Fruit fly (Drosophila melanogaster): ENCODE data around the gene CG4836.

The CG4836 gene

DNA sequence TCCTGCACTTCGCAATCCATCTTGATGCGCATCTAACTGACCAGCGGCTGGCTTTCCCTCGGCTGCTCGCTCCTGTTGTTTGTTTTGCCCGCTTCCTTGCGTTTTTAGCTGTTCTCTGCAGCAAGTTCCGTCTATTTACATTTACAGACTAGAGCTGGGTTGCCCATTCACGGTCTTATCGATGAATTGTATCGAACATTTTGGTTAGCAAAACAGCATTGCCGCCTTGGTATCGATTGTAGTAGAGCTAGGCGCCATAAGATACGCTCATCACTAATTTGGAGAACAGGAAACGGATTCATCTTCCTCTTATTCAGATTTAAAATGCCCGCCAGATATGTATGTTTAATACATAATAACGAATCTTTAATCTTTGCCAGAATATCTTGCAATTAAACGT, 22.2 kb downstream of the CG4836 start, which contains the start of gene Regnase-1 (continued):
- TF ChIP-seq CG17186 (GFP tag; optimal IDR thresholded peaks at IDR 0.05), result peak; percentile 95
- TF ChIP-seq prd (optimal IDR thresholded peaks at IDR 0.05), result no peak
- peak; percentile 62; the same call in 2 of the 3 replicates for TF ChIP-seq prd (GFP tag; IDR thresholded peaks at IDR 0.05)
- peak; percentile 90 for TF ChIP-seq CG8388 (GFP tag; optimal IDR thresholded peaks at IDR 0.05)
- TF ChIP-seq CG4424 (GFP tag; optimal IDR thresholded peaks at IDR 0.05), result peak; percentile 89
- peak; percentile 78 for TF ChIP-seq psq (GFP tag; optimal IDR thresholded peaks at IDR 0.05)
- peak; percentile 87 for TF ChIP-seq da (GFP tag; optimal IDR thresholded peaks at IDR 0.05)
- peak; percentile 89 for TF ChIP-seq nerfin-2 (GFP tag; IDR thresholded peaks at IDR 0.05; ENCODE audit: partially characterized antibody)
- TF ChIP-seq exex (tag; optimal IDR thresholded peaks at IDR 0.05), result peak; percentile 70
- TF ChIP-seq CG3163 (GFP tag; optimal IDR thresholded peaks at IDR 0.05), result peak; percentile 77
- TF ChIP-seq HLH54F (GFP tag; optimal IDR thresholded peaks at IDR 0.05), result peak; percentile 79
- peak; percentile 71; the same call in 2 of the 3 replicates for TF ChIP-seq Mrtf (GFP tag; IDR thresholded peaks at IDR 0.05)
- peak; percentile 98 for TF ChIP-seq CG6791 (GFP tag; IDR thresholded peaks at IDR 0.05; ENCODE audit: partially characterized antibody)
- peak; percentile 86 for TF ChIP-seq Six4 (GFP tag; optimal IDR thresholded peaks at IDR 0.05)
- no peak for TF ChIP-seq corto (GFP tag; optimal IDR thresholded peaks at IDR 0.05)
- peak; percentile 77 for TF ChIP-seq Myb (GFP tag; optimal IDR thresholded peaks at IDR 0.05)
- TF ChIP-seq Side (GFP tag; optimal IDR thresholded peaks at IDR 0.05), result peak; percentile 92
- no peak for TF ChIP-seq tll (GFP tag; optimal IDR thresholded peaks at IDR 0.05)
- TF ChIP-seq lilli (GFP tag; optimal IDR thresholded peaks at IDR 0.05), result peak; percentile 84
- peak; percentile 88 for TF ChIP-seq kni (GFP tag; optimal IDR thresholded peaks at IDR 0.05)
- TF ChIP-seq CG14014 (GFP tag; IDR thresholded peaks at IDR 0.05), result peak; percentile 87; the same call in 1 of the 2 replicates
- peak; percentile 80 for TF ChIP-seq run (tag; optimal IDR thresholded peaks at IDR 0.05)
- peak; percentile 35; the same call in 1 of the 2 replicates for TF ChIP-seq danr (GFP tag; IDR thresholded peaks at IDR 0.05)
- peak; percentile 100 for TF ChIP-seq Sry-δ (GFP tag; optimal IDR thresholded peaks at IDR 0.05)
- peak; percentile 92 for TF ChIP-seq Mes4 (GFP tag; optimal IDR thresholded peaks at IDR 0.05)
- peak; percentile 89 for TF ChIP-seq CHES-1-like (GFP tag; optimal IDR thresholded peaks at IDR 0.05)
- peak; percentile 89 for TF ChIP-seq Atf6 (GFP tag; IDR thresholded peaks at IDR 0.05)
- TF ChIP-seq z (GFP tag; IDR thresholded peaks at IDR 0.05), result peak; percentile 57; the same call in 1 of the 3 replicates
- TF ChIP-seq sd (tag; optimal IDR thresholded peaks at IDR 0.05), result no peak
- peak; percentile 84 for TF ChIP-seq Optix (GFP tag; IDR thresholded peaks at IDR 0.05)
- TF ChIP-seq Taf1 (GFP tag; IDR thresholded peaks at IDR 0.05), result peak; percentile 53; the same call in 1 of the 2 replicates
- TF ChIP-seq Lim3 (GFP tag; IDR thresholded peaks at IDR 0.05), result no peak
- TF ChIP-seq Rfx (GFP tag; IDR thresholded peaks at IDR 0.05), result peak; percentile 95
- peak; percentile 91 for TF ChIP-seq pho (GFP tag; optimal IDR thresholded peaks at IDR 0.05)
- TF ChIP-seq dan (GFP tag; IDR thresholded peaks at IDR 0.05), result no peak
- TF ChIP-seq CG7987 (GFP tag; optimal IDR thresholded peaks at IDR 0.05), result peak; percentile 98
- TF ChIP-seq CG17361 (GFP tag; IDR thresholded peaks at IDR 0.05), result peak; percentile 87
- peak; percentile 73 for TF ChIP-seq mld (GFP tag; IDR thresholded peaks at IDR 0.05; ENCODE audit: partially characterized antibody)
- TF ChIP-seq tna (GFP tag; IDR thresholded peaks at IDR 0.05; ENCODE audit: partially characterized antibody), result peak; percentile 93
- peak; percentile 90 for TF ChIP-seq ara (GFP tag; IDR thresholded peaks at IDR 0.05)
- peak; percentile 92 for TF ChIP-seq CG12299 (tag; optimal IDR thresholded peaks at IDR 0.05)
- TF ChIP-seq tio (GFP tag; optimal IDR thresholded peaks at IDR 0.05), result peak; percentile 57
- no peak for TF ChIP-seq pita (GFP tag; optimal IDR thresholded peaks at IDR 0.05)
- peak; percentile 70 for TF ChIP-seq CG9797 (GFP tag; optimal IDR thresholded peaks at IDR 0.05)
- peak; percentile 88 for TF ChIP-seq fu2 (GFP tag; optimal IDR thresholded peaks at IDR 0.05)
- TF ChIP-seq CG31441 (GFP tag; IDR thresholded peaks at IDR 0.05), result peak; percentile 94
- peak; percentile 87 for TF ChIP-seq CG9932 (GFP tag; IDR thresholded peaks at IDR 0.05)
- peak; percentile 84 for TF ChIP-seq CG8924 (tag; optimal IDR thresholded peaks at IDR 0.05)
- peak; percentile 86 for TF ChIP-seq crc (GFP tag; optimal IDR thresholded peaks at IDR 0.05)
- no peak for TF ChIP-seq Trl (optimal IDR thresholded peaks at IDR 0.05)
- TF ChIP-seq Trl (GFP tag; optimal IDR thresholded peaks at IDR 0.05), result peak; percentile 91
- peak; percentile 87; the same call in 1 of the 2 replicates for TF ChIP-seq HLH3B (GFP tag; IDR thresholded peaks at IDR 0.05)
